Fruit fly (Drosophila melanogaster): Measurements from ENCODE around the gene CG5676.

CG5676 gene

dm6 chr2L:10206633-10207162 is 49.0 kb downstream of the CG5676 start, which contains the start of gene Snx17 (continued):
- TF ChIP-seq tin (GFP tag; optimal IDR thresholded peaks at IDR 0.05) (no peak), CG4282 (GFP tag; optimal IDR thresholded peaks at IDR 0.05) (no peak), hkb (optimal IDR thresholded peaks at IDR 0.05) (no peak), hkb (GFP tag; IDR thresholded peaks at IDR 0.05) (no peak), unc-4 (GFP tag; IDR thresholded peaks at IDR 0.05; ENCODE audit: partially characterized antibody) (no peak), Gug (GFP tag; IDR thresholded peaks at IDR 0.05) (no peak), CG6272 (GFP tag; IDR thresholded peaks at IDR 0.05) (no peak), phol (tag; optimal IDR thresholded peaks at IDR 0.05) (no peak), lov (optimal IDR thresholded peaks at IDR 0.05) (no peak), lov (GFP tag; IDR thresholded peaks at IDR 0.05) (no peak), Awh (GFP tag; IDR thresholded peaks at IDR 0.05) (no peak), Hey (tag; optimal IDR thresholded peaks at IDR 0.05) (no peak), her (GFP tag; optimal IDR thresholded peaks at IDR 0.05) (no peak), Bgb (GFP tag; IDR thresholded peaks at IDR 0.05; ENCODE audit: partially characterized antibody) (0 out of 2 replicates have a peak, but pooled peaks have one; percentile 8), Hmr (GFP tag; optimal IDR thresholded peaks at IDR 0.05) (no peak), HLH3B (GFP tag; IDR thresholded peaks at IDR 0.05) (no peak), Ets97D (GFP tag; optimal IDR thresholded peaks at IDR 0.05) (no peak), CG18599 (GFP tag; optimal IDR thresholded peaks at IDR 0.05) (no peak), CG4424 (GFP tag; optimal IDR thresholded peaks at IDR 0.05) (no peak), CG3163 (GFP tag; optimal IDR thresholded peaks at IDR 0.05) (no peak), CG9817 (tag; optimal IDR thresholded peaks at IDR 0.05) (no peak), pum (GFP tag; optimal IDR thresholded peaks at IDR 0.05) (no peak), CG17361 (GFP tag; IDR thresholded peaks at IDR 0.05) (no peak), jigr1 (GFP tag; IDR thresholded peaks at IDR 0.05) (no peak), CG4617 (GFP tag; optimal IDR thresholded peaks at IDR 0.05; ENCODE audit: borderline replicate concordance) (peak; percentile 69), grau (tag; optimal IDR thresholded peaks at IDR 0.05) (no peak), bowl (GFP tag; IDR thresholded peaks at IDR 0.05) (no peak), CG9932 (GFP tag; IDR thresholded peaks at IDR 0.05) (no peak), CG9215 (GFP tag; IDR thresholded peaks at IDR 0.05) (no peak), maf-S (GFP tag; optimal IDR thresholded peaks at IDR 0.05) (no peak), cwo (GFP tag; optimal IDR thresholded peaks at IDR 0.05) (no peak), E2f2 (GFP tag; IDR thresholded peaks at IDR 0.05) (peak; percentile 32; the same call in 1 of the 2 replicates), ewg (GFP tag; optimal IDR thresholded peaks at IDR 0.05) (peak; percentile 12), CG1529 (GFP tag; optimal IDR thresholded peaks at IDR 0.05) (no peak), zfh2 (GFP tag; optimal IDR thresholded peaks at IDR 0.05) (no peak), Max (GFP tag; optimal IDR thresholded peaks at IDR 0.05) (no peak), CG43689 (GFP tag; IDR thresholded peaks at IDR 0.05) (no peak), CHES-1-like (GFP tag; optimal IDR thresholded peaks at IDR 0.05) (no peak), pb (GFP tag; optimal IDR thresholded peaks at IDR 0.05) (no peak), ap (GFP tag; IDR thresholded peaks at IDR 0.05) (no peak), Stat92E (GFP tag; optimal IDR thresholded peaks at IDR 0.05) (no peak), tll (GFP tag; optimal IDR thresholded peaks at IDR 0.05) (no peak), CG15696 (tag; optimal IDR thresholded peaks at IDR 0.05) (no peak), CG1602 (GFP tag; optimal IDR thresholded peaks at IDR 0.05) (no peak), unpg (GFP tag; optimal IDR thresholded peaks at IDR 0.05) (no peak), stc (GFP tag; IDR thresholded peaks at IDR 0.05) (no peak), CrebB (tag; optimal IDR thresholded peaks at IDR 0.05) (no peak), CG11456 (GFP tag; IDR thresholded peaks at IDR 0.05) (no peak), CG12104 (GFP tag; optimal IDR thresholded peaks at IDR 0.05) (no peak), Dll (GFP tag; IDR thresholded peaks at IDR 0.05; ENCODE audit: partially characterized antibody) (peak; percentile 52; the same call in 1 of the 4 replicates), CG34422 (GFP tag; IDR thresholded peaks at IDR 0.05) (0 out of 3 replicates have a peak, but pooled peaks have one; percentile 12)

All from whole organism, embryonic.